Worm (Caenorhabditis elegans) whole organism, L1 larva: Measurements from ENCODE around the gene C37C3.18.

Source experiments
- aha-1 ChIP-seq: fragments of 150-350 bp; optimal IDR thresholded peaks from 2 replicates; lab custom pipeline; 2014; ENCODE audit warnings: missing biosample characterization, missing genetic modification characterization
- alr-1 ChIP-seq: fragments of 200-800 bp; sonication (Bioruptor generic); optimal IDR thresholded peaks from 2 replicates; lab custom pipeline; 2018; ENCODE audit warnings: borderline replicate concordance, mild to moderate bottlenecking, missing genetic modification characterization, missing compliant biosample characterization
- aly-2 ChIP-seq: fragments of 150-350 bp; optimal IDR thresholded peaks from 2 replicates; lab custom pipeline; 2014; ENCODE audit warnings: missing biosample characterization, missing genetic modification characterization
- ama-1 ChIP-seq: fragments of 150-350 bp; optimal IDR thresholded peaks from 2 replicates; lab custom pipeline; 2014
- ceh-82 ChIP-seq, 3 experiments: fragments of 150-350 bp in 1 of 3; sonication (generic microtip) in 2 of 3; optimal IDR thresholded peaks; 2 replicates each; lab custom pipeline; 2014 to 2017; ENCODE audit warnings: missing biosample characterization in 3 of 3, missing genetic modification characterization in 3 of 3
- efl-3 ChIP-seq: fragments of 200-800 bp; sonication (Bioruptor generic); optimal IDR thresholded peaks from 2 replicates; lab custom pipeline; 2018; ENCODE audit warnings: mild to moderate bottlenecking, missing genetic modification characterization, missing compliant biosample characterization
- elt-3 ChIP-seq, 6 experiments: fragments of 150-350 bp in 1 of 6; sonication (generic microtip); optimal IDR thresholded peaks; 2 replicates each; lab custom pipeline; 2017 to 2018; ENCODE audit warnings: missing biosample characterization in 6 of 6, missing genetic modification characterization in 6 of 6, inconsistent platforms in 1 of 6
- fkh-4 ChIP-seq: sonication (generic microtip); optimal IDR thresholded peaks from 2 replicates; lab custom pipeline; 2016; ENCODE audit warnings: missing compliant biosample characterization, missing genetic modification characterization, borderline replicate concordance
- fos-1 ChIP-seq: fragments of 150-350 bp; optimal IDR thresholded peaks from 2 replicates; lab custom pipeline; 2014; ENCODE audit warnings: missing biosample characterization, missing genetic modification characterization
- lin-14 ChIP-seq: fragments of 200-800 bp; sonication (Bioruptor generic); optimal IDR thresholded peaks from 2 replicates; lab custom pipeline; 2018; ENCODE audit warnings: mild to moderate bottlenecking, missing genetic modification characterization, moderate library complexity, missing compliant biosample characterization
- lin-15B ChIP-seq: fragments of 150-350 bp; sonication (generic microtip); optimal IDR thresholded peaks from 3 replicates; lab custom pipeline; 2014; ENCODE audit warnings: missing biosample characterization, missing genetic modification characterization
- nhr-12 ChIP-seq: sonication (generic microtip); optimal IDR thresholded peaks from 2 replicates; lab custom pipeline; 2017; ENCODE audit warnings: missing biosample characterization, missing genetic modification characterization
- nhr-237 ChIP-seq: fragments of 150-350 bp; optimal IDR thresholded peaks from 2 replicates; lab custom pipeline; 2014; ENCODE audit warnings: missing biosample characterization, missing genetic modification characterization
- snpc-4 ChIP-seq: fragments of 150-350 bp; optimal IDR thresholded peaks from 2 replicates; lab custom pipeline; 2014; ENCODE audit warnings: missing biosample characterization, missing genetic modification characterization

- TF ChIP-seq ceh-82 (tag; optimal IDR thresholded peaks at IDR 0.05; lab: Kevin White, UChicago) (no peak), ama-1 (lab: Kevin White, UChicago) (no peak), snpc-4 (tag; lab: Kevin White, UChicago) (no peak), nhr-12 (tag; lab: Kevin White, UChicago) (no peak), alr-1 (no peak), aly-2 (tag; lab: Kevin White, UChicago) (no peak), elt-3 (tag; optimal IDR thresholded peaks at IDR 0.05; lab: Kevin White, UChicago) (no peak), efl-3 (GFP tag; lab: Kevin White, UChicago) (no peak), nhr-237 (no peak), lin-14 (GFP tag; lab: Kevin White, UChicago) (peak; percentile 10), fos-1 (no peak), fkh-4 (no peak), lin-15B (tag; lab: Kevin White, UChicago) (no peak), aha-1 (tag; lab: Kevin White, UChicago) (no peak)
Measured at ce11 chrV:7876881-7877475, 22.2 kb downstream of the C37C3.18 start, which contains the start of gene F40A3.3.
